Worm (Caenorhabditis elegans) whole organism, L2 larva: Measurements from ENCODE around the gene pro-3.
"Not testable (repeated sequence)": the region's sequence is repeated elsewhere in the genome, so short reads cannot be mapped to it uniquely, and the experiment has no call there.

Experiments
- C34F6.9 ChIP-seq: fragments of 150-350 bp; optimal IDR thresholded peaks from 2 replicates; lab custom pipeline; 2014; ENCODE audit warnings: missing biosample characterization, missing genetic modification characterization
- F13H6.1 ChIP-seq: sonication (generic microtip); optimal IDR thresholded peaks from 2 replicates; lab custom pipeline; 2016; ENCODE audit warnings: missing genetic modification characterization, missing compliant biosample characterization
- R02D3.7 ChIP-seq: fragments of 150-350 bp; optimal IDR thresholded peaks from 2 replicates; lab custom pipeline; 2014; ENCODE audit warnings: missing biosample characterization, missing genetic modification characterization
- alr-1 ChIP-seq: fragments of 150-350 bp; optimal IDR thresholded peaks from 2 replicates; lab custom pipeline; 2014; ENCODE audit warnings: missing biosample characterization, missing genetic modification characterization
- ceh-16 ChIP-seq: fragments of 150-350 bp; optimal IDR thresholded peaks from 2 replicates; lab custom pipeline; 2014; ENCODE audit warnings: missing biosample characterization, missing genetic modification characterization
- ceh-82 ChIP-seq: fragments of 150-350 bp; optimal IDR thresholded peaks from 2 replicates; lab custom pipeline; 2014; ENCODE audit warnings: missing biosample characterization, missing genetic modification characterization
- dmd-4 ChIP-seq: sonication (generic microtip); optimal IDR thresholded peaks from 2 replicates; lab custom pipeline; 2017; ENCODE audit warnings: missing biosample characterization, missing genetic modification characterization
- egl-27 ChIP-seq: sonication (generic microtip); optimal IDR thresholded peaks from 3 replicates; lab custom pipeline; 2017; ENCODE audit warnings: missing biosample characterization, missing genetic modification reagents, missing genetic modification characterization
- elt-3 ChIP-seq: sonication (generic microtip); optimal IDR thresholded peaks from 2 replicates; lab custom pipeline; 2017; ENCODE audit warnings: missing biosample characterization, missing genetic modification characterization
- fos-1 ChIP-seq: fragments of 150-350 bp; optimal IDR thresholded peaks from 2 replicates; lab custom pipeline; 2014; ENCODE audit warnings: missing biosample characterization, missing genetic modification characterization
- gmeb-1 ChIP-seq: fragments of 150-350 bp; optimal IDR thresholded peaks from 2 replicates; lab custom pipeline; 2014; ENCODE audit warnings: missing biosample characterization, missing genetic modification characterization
- lin-11 ChIP-seq: fragments of 150-350 bp; sonication (generic microtip); optimal IDR thresholded peaks from 2 replicates; lab custom pipeline; 2014; ENCODE audit warnings: missing biosample characterization, missing genetic modification characterization, inconsistent platforms, mixed read lengths
- lin-13 ChIP-seq: fragments of 150-350 bp; optimal IDR thresholded peaks from 2 replicates; lab custom pipeline; 2014; ENCODE audit warnings: missing biosample characterization, missing genetic modification reagents, missing genetic modification characterization
- lin-39 ChIP-seq: fragments of 150-350 bp; optimal IDR thresholded peaks from 2 replicates; lab custom pipeline; 2014; ENCODE audit warnings: missing biosample characterization, missing genetic modification reagents, missing genetic modification characterization
- lsy-2 ChIP-seq, 2 experiments: fragments of 150-350 bp in 1 of 2; sonication (generic microtip) in 1 of 2; optimal IDR thresholded peaks; 2 replicates each; lab custom pipeline; 2014 to 2017; ENCODE audit warnings: missing biosample characterization in 2 of 2, missing genetic modification characterization in 2 of 2
- mab-5 ChIP-seq: fragments of 150-350 bp; optimal IDR thresholded peaks from 2 replicates; lab custom pipeline; 2014; ENCODE audit warnings: missing biosample characterization, missing genetic modification characterization
- mbf-1 ChIP-seq: sonication (generic microtip); optimal IDR thresholded peaks from 2 replicates; lab custom pipeline; 2017; ENCODE audit warnings: missing biosample characterization, missing genetic modification characterization
- mdl-1 ChIP-seq, 2 experiments: fragments of 150-350 bp in 1 of 2; sonication (generic microtip) in 1 of 2; optimal IDR thresholded peaks; 2 replicates each; lab custom pipeline; 2017; ENCODE audit warnings: missing biosample characterization in 2 of 2, missing genetic modification characterization in 2 of 2
- nhr-10 ChIP-seq: sonication (generic microtip); optimal IDR thresholded peaks from 2 replicates; lab custom pipeline; 2017; ENCODE audit warnings: missing biosample characterization, missing genetic modification characterization
- nhr-11 ChIP-seq: fragments of 150-350 bp; optimal IDR thresholded peaks from 2 replicates; lab custom pipeline; 2014; ENCODE audit warnings: missing biosample characterization, missing genetic modification characterization
- nhr-12 ChIP-seq: fragments of 150-350 bp; optimal IDR thresholded peaks from 2 replicates; lab custom pipeline; 2014; ENCODE audit warnings: missing biosample characterization, missing genetic modification characterization
- nhr-21 ChIP-seq: fragments of 150-350 bp; optimal IDR thresholded peaks from 2 replicates; lab custom pipeline; 2014; ENCODE audit warnings: missing biosample characterization, missing genetic modification characterization
- nhr-23 ChIP-seq: fragments of 150-350 bp; optimal IDR thresholded peaks from 2 replicates; lab custom pipeline; 2014; ENCODE audit warnings: missing biosample characterization, missing genetic modification reagents, missing genetic modification characterization
- nhr-25 ChIP-seq: fragments of 150-350 bp; sonication (generic microtip); optimal IDR thresholded peaks from 3 replicates; lab custom pipeline; 2014; ENCODE audit warnings: missing biosample characterization, missing genetic modification characterization
- peb-1 ChIP-seq: fragments of 150-350 bp; optimal IDR thresholded peaks from 2 replicates; lab custom pipeline; 2014; ENCODE audit warnings: missing biosample characterization, missing genetic modification characterization
- sem-4 ChIP-seq: fragments of 150-350 bp; optimal IDR thresholded peaks from 2 replicates; lab custom pipeline; 2014; ENCODE audit warnings: missing biosample characterization, missing genetic modification reagents, missing genetic modification characterization
- skn-1 ChIP-seq: sonication (generic microtip); optimal IDR thresholded peaks from 2 replicates; lab custom pipeline; 2017; ENCODE audit warnings: missing biosample characterization, missing genetic modification characterization
- sma-3 ChIP-seq: sonication (generic microtip); optimal IDR thresholded peaks from 2 replicates; lab custom pipeline; 2016; ENCODE audit warnings: missing genetic modification reagents, missing genetic modification characterization, missing compliant biosample characterization
- snpc-4 ChIP-seq: fragments of 150-350 bp; optimal IDR thresholded peaks from 2 replicates; lab custom pipeline; 2014; ENCODE audit warnings: missing biosample characterization, missing genetic modification characterization
- unc-39 ChIP-seq: fragments of 150-350 bp; optimal IDR thresholded peaks from 2 replicates; lab custom pipeline; 2014; ENCODE audit warnings: missing biosample characterization, missing genetic modification characterization
- unc-55 ChIP-seq: fragments of 150-350 bp; sonication (generic microtip); optimal IDR thresholded peaks from 3 replicates; lab custom pipeline; 2014; ENCODE audit warnings: missing biosample characterization, missing genetic modification reagents, missing genetic modification characterization
- ztf-11 ChIP-seq: sonication (generic microtip); optimal IDR thresholded peaks from 2 replicates; lab custom pipeline; 2017; ENCODE audit warnings: missing biosample characterization, missing genetic modification characterization

The pro-3 gene

DNA sequence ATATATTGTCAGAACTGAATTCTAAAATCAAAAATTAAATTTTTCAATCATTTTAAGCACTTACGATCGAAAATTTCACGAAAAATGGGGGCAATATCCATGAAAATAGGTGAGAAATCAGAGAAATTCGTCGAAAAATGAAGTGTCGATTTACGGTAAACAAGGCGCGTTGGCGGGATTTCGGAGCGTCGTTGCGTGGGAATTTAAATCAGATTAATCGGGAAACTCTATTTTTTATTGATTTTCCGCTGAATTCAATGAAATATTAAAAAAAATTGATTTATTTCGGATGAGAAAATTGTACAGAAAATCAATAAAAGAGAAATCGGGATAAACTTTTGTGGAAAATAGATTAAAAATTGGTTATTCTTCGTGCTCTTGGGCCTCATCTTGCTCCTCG, 1.0 kb upstream of the pro-3 start, which contains the start of gene Y39B6A.13:
Gene Y39B6A.13 (minus strand): TSS at position 166 of the 400 bp plus-strand sequence.
- TF ChIP-seq unc-55 (GFP tag; lab: Kevin White, UChicago) (peak; percentile 61), ceh-82 (tag; lab: Kevin White, UChicago) (no peak), sma-3 (GFP tag; lab: Kevin White, UChicago) (peak; percentile 5), C34F6.9 (peak; percentile 30), mbf-1 (tag; lab: Kevin White, UChicago) (no peak), nhr-25 (no peak), elt-3 (tag; lab: Kevin White, UChicago) (no peak), snpc-4 (tag; lab: Kevin White, UChicago) (no peak), lsy-2 (tag; optimal IDR thresholded peaks at IDR 0.05; lab: Kevin White, UChicago) (peak; percentile 8 to 55), nhr-11 (tag; lab: Kevin White, UChicago) (no peak), mdl-1 (tag; optimal IDR thresholded peaks at IDR 0.05; lab: Kevin White, UChicago) (no peak), F13H6.1 (tag; lab: Kevin White, UChicago) (peak; percentile 18), ztf-11 (tag; lab: Kevin White, UChicago) (no peak), gmeb-1 (peak; percentile 71), R02D3.7 (tag; lab: Kevin White, UChicago) (peak; percentile 93), lin-13 (GFP tag; lab: Kevin White, UChicago) (peak; percentile 24)
- TF ChIP-seq, all 48 proteins: peak for 8

DNA sequence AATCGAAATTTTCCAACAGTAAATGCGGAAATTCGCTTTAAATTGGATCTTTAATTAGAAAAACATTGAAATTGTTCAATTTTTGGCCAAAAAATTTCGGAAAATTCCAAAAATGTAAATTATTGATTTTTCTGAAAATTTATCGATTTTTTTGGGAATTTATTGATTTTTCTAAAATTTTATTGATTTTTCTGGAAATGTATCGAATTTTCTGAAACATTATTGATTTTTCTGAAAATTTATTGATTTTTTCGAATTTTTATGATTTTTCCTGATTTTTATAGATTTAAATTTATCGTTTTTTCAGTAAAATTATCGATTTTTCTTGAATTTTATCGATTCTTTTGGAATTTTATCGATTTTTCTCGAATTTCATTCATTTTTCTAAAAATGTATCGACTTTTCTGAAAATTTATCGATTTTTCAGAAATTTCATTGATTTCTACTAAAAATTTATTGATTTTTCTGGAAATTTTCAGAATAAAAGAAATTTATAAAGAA, 1.3 kb downstream of the pro-3 start:
- TF ChIP-seq alr-1 (tag; lab: Kevin White, UChicago) (no peak), peb-1 (no peak), snpc-4 (tag; lab: Kevin White, UChicago) (no peak), mab-5 (tag; lab: Kevin White, UChicago) (no peak), nhr-11 (tag; lab: Kevin White, UChicago) (no peak), nhr-21 (tag; lab: Kevin White, UChicago) (no peak), fos-1 (tag; lab: Kevin White, UChicago) (no peak), mbf-1 (tag; lab: Kevin White, UChicago) (no peak), nhr-10 (tag; lab: Kevin White, UChicago) (no peak), ceh-16 (tag; lab: Kevin White, UChicago) (no peak), ztf-11 (tag; lab: Kevin White, UChicago) (no peak), nhr-23 (tag; lab: Kevin White, UChicago) (no peak), R02D3.7 (tag; lab: Kevin White, UChicago) (no peak), unc-39 (tag; lab: Kevin White, UChicago) (no peak), ceh-82 (tag; lab: Kevin White, UChicago) (no peak), lin-11 (no peak), sem-4 (no peak), C34F6.9 (no peak), lsy-2 (tag; optimal IDR thresholded peaks at IDR 0.05; lab: Kevin White, UChicago) (no peak)

DNA sequence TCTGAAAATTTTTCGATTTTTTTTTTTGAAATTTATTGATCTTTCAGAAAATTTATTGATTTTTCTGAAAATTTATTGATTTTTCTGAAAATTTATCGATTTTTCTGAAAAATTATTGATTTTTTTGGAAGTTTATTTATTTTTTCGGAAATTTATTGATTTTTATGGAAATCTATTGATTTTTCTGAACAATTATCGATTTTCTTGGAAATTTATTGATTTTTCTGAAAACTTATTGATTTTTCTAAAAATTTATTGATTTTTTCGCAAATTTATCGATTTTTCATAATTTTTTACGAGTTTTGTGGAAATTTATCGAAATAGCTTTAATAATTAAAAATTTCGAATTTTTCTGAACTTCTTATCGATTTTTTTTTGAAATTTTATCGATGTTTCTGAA, 11.1 kb downstream of the pro-3 start:
- TF ChIP-seq mdl-1 (tag; optimal IDR thresholded peaks at IDR 0.05; lab: Kevin White, UChicago), result no peak
- no peak for TF ChIP-seq lin-11
- TF ChIP-seq lin-39 (tag; lab: Kevin White, UChicago), result no peak
- TF ChIP-seq unc-39 (tag; lab: Kevin White, UChicago), result no peak
- TF ChIP-seq nhr-12 (tag; lab: Kevin White, UChicago), result no peak
- TF ChIP-seq ceh-16 (tag; lab: Kevin White, UChicago), result no peak
- no peak for TF ChIP-seq nhr-10 (tag; lab: Kevin White, UChicago)
- no peak for TF ChIP-seq egl-27 (tag; lab: Kevin White, UChicago)
- TF ChIP-seq peb-1, result no peak
- no peak for TF ChIP-seq lsy-2 (tag; optimal IDR thresholded peaks at IDR 0.05; lab: Kevin White, UChicago)
- no peak for TF ChIP-seq alr-1 (tag; lab: Kevin White, UChicago)
- TF ChIP-seq ztf-11 (tag; lab: Kevin White, UChicago), result no peak
- no peak for TF ChIP-seq nhr-23 (tag; lab: Kevin White, UChicago)
- TF ChIP-seq skn-1, result no peak
- TF ChIP-seq, all 48 proteins: peak for 0

ce11 chrV:19101589-19102201, 16.5 kb downstream of the pro-3 start, which contains the start of gene zhp-4:
zhp-4 (minus strand) TSS chrV:19101786.
- TF ChIP-seq dmd-4; lin-39 (tag; lab: Kevin White, UChicago); ceh-82 (tag; lab: Kevin White, UChicago): not testable (repeated sequence)
- TF ChIP-seq, all 48 proteins: peak for 0; not testable (repeated sequence) for 48
